Worm (Caenorhabditis elegans) whole organism, L4/young adult: ENCODE measurements around the gene fbxa-74.

ENCODE experiments used
- W03F9.2 ChIP-seq: fragments of 150-350 bp; optimal IDR thresholded peaks from 2 replicates; lab custom pipeline; 2014; ENCODE audit warnings: missing biosample characterization, missing genetic modification characterization
- dao-5 ChIP-seq: sonication (generic microtip); optimal IDR thresholded peaks from 2 replicates; lab custom pipeline; 2016; ENCODE audit warnings: missing genotype, missing genetic modification characterization, moderate library complexity, missing compliant biosample characterization
- him-1 ChIP-seq: sonication (generic microtip); optimal IDR thresholded peaks from 2 replicates; lab custom pipeline; 2016; ENCODE audit warnings: missing genotype, missing genetic modification reagents, missing genetic modification characterization, missing compliant biosample characterization

DNA sequence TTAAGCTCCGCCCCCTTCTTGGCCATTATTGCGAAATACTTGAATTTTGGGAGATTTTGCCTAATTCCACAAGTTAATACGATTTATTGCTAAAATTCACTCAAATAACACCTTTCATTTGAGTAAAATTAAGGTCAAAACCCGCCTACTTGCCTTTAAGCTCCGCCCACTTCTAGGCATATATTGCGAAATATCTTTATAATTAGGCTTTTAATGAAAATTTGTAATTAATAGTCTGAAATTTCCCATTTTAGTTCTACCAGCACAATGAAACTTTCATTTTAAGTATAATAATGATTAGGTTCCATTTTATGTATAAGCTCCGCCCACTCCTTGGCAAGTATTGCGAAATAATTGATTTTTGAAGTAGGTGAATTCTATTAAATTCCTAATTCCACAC is 24.0 kb downstream of the fbxa-74 start:
- TF ChIP-seq him-1: no peak
- no peak for TF ChIP-seq dao-5 (tag; lab: Kevin White, UChicago)
- TF ChIP-seq W03F9.2 (tag; lab: Kevin White, UChicago): no peak
